Fruit fly (Drosophila melanogaster): ENCODE results near the gene CG5746.

- TF ChIP-seq CG8478 (optimal IDR thresholded peaks at IDR 0.05) (no peak), Dll (optimal IDR thresholded peaks at IDR 0.05) (no peak), psq (optimal IDR thresholded peaks at IDR 0.05) (no peak), usp (GFP tag; optimal IDR thresholded peaks at IDR 0.05) (no peak), pan (optimal IDR thresholded peaks at IDR 0.05) (no peak), EcR (GFP tag; optimal IDR thresholded peaks at IDR 0.05) (no peak)
These were observed 37.8 kb upstream of the CG5746 start for dm6 chr3R:24386434-24386833.
